Worm (Caenorhabditis elegans) whole organism, late embryonic: ENCODE data around the gene Y52E8A.3.

Experiments
- C38D4.7 ChIP-seq: fragments of 200-800 bp; sonication (Bioruptor generic); optimal IDR thresholded peaks from 2 replicates; lab custom pipeline; 2018; ENCODE audit warnings: mild to moderate bottlenecking, missing genetic modification characterization, moderate library complexity, missing compliant biosample characterization
- F13H6.1 ChIP-seq: sonication (generic microtip); optimal IDR thresholded peaks from 2 replicates; lab custom pipeline; 2016; ENCODE audit warnings: missing genetic modification characterization, missing compliant biosample characterization
- K02D7.2 ChIP-seq: sonication (generic microtip); optimal IDR thresholded peaks from 2 replicates; lab custom pipeline; 2017; ENCODE audit warnings: mild to moderate bottlenecking, missing genetic modification characterization, missing compliant biosample characterization
- K09A11.1 ChIP-seq: sonication (generic microtip); optimal IDR thresholded peaks from 2 replicates; lab custom pipeline; 2017; ENCODE audit warnings: antibody characterized with exemption, mild to moderate bottlenecking, missing genetic modification characterization, missing compliant biosample characterization; ENCODE audit not compliant: insufficient read depth
- T23F11.4 ChIP-seq: fragments of 200-800 bp; sonication (Bioruptor generic); optimal IDR thresholded peaks from 2 replicates; lab custom pipeline; 2018; ENCODE audit warnings: mild to moderate bottlenecking, missing genetic modification characterization, missing compliant biosample characterization
- Y22D7AL.16 ChIP-seq: sonication (generic microtip); optimal IDR thresholded peaks from 2 replicates; lab custom pipeline; 2016; ENCODE audit warnings: missing genetic modification characterization, missing compliant biosample characterization
- ahr-1 ChIP-seq: sonication (generic microtip); optimal IDR thresholded peaks from 2 replicates; lab custom pipeline; 2016; ENCODE audit warnings: missing genetic modification characterization, missing compliant biosample characterization
- ama-1 ChIP-seq: fragments of 150-350 bp; optimal IDR thresholded peaks from 2 replicates; lab custom pipeline; 2014
- ceh-14 ChIP-seq: sonication (generic microtip); optimal IDR thresholded peaks from 2 replicates; lab custom pipeline; 2016; ENCODE audit warnings: missing genotype, missing genetic modification characterization, missing compliant biosample characterization
- ceh-19 ChIP-seq: fragments of 200-800 bp; sonication (Bioruptor generic); optimal IDR thresholded peaks from 2 replicates; lab custom pipeline; 2018; ENCODE audit warnings: mild to moderate bottlenecking, missing genetic modification characterization, missing compliant biosample characterization
- ceh-2 ChIP-seq: sonication (generic microtip); optimal IDR thresholded peaks from 2 replicates; lab custom pipeline; 2016; ENCODE audit warnings: missing genotype, missing genetic modification characterization, missing compliant biosample characterization
- ceh-22 ChIP-seq: sonication (generic microtip); optimal IDR thresholded peaks from 2 replicates; lab custom pipeline; 2017; ENCODE audit warnings: missing biosample characterization, missing genetic modification characterization
- ceh-30 ChIP-seq: fragments of 150-350 bp; optimal IDR thresholded peaks from 2 replicates; lab custom pipeline; 2014; ENCODE audit warnings: missing biosample characterization, missing genetic modification characterization
- ceh-31 ChIP-seq: sonication (generic microtip); optimal IDR thresholded peaks from 2 replicates; lab custom pipeline; 2016; ENCODE audit warnings: missing genetic modification characterization, missing compliant biosample characterization
- ceh-34 ChIP-seq: sonication (generic microtip); optimal IDR thresholded peaks from 2 replicates; lab custom pipeline; 2016; ENCODE audit warnings: mild to moderate bottlenecking, missing genetic modification characterization, missing compliant biosample characterization
- ceh-6 ChIP-seq: fragments of 200-800 bp; sonication (Bioruptor generic); optimal IDR thresholded peaks from 2 replicates; lab custom pipeline; 2018; ENCODE audit warnings: mild to moderate bottlenecking, missing genetic modification characterization, missing compliant biosample characterization
- ceh-9 ChIP-seq: sonication (generic microtip); optimal IDR thresholded peaks from 2 replicates; lab custom pipeline; 2016; ENCODE audit warnings: mild to moderate bottlenecking, missing genetic modification characterization, inconsistent platforms, missing compliant biosample characterization
- che-1 ChIP-seq: sonication (generic microtip); optimal IDR thresholded peaks from 2 replicates; lab custom pipeline; 2016; ENCODE audit warnings: mild to moderate bottlenecking, missing genetic modification characterization, missing compliant biosample characterization
- dve-1 ChIP-seq: sonication (generic microtip); optimal IDR thresholded peaks from 2 replicates; lab custom pipeline; 2017; ENCODE audit warnings: antibody characterized with exemption, mild to moderate bottlenecking, missing genetic modification characterization, missing compliant biosample characterization
- elt-4 ChIP-seq: sonication (generic microtip); optimal IDR thresholded peaks from 2 replicates; lab custom pipeline; 2016; ENCODE audit warnings: missing genetic modification characterization, missing compliant biosample characterization
- eyg-1 ChIP-seq: sonication (generic microtip); optimal IDR thresholded peaks from 2 replicates; lab custom pipeline; 2016; ENCODE audit warnings: missing genotype, missing genetic modification characterization, missing compliant biosample characterization
- fax-1 ChIP-seq: sonication (generic microtip); optimal IDR thresholded peaks from 2 replicates; lab custom pipeline; 2016; ENCODE audit warnings: missing genotype, missing genetic modification characterization, missing compliant biosample characterization
- fkh-10 ChIP-seq: fragments of 150-350 bp; optimal IDR thresholded peaks from 2 replicates; lab custom pipeline; 2014; ENCODE audit warnings: missing biosample characterization, missing genetic modification reagents, missing genetic modification characterization
- fkh-6 ChIP-seq: sonication (generic microtip); optimal IDR thresholded peaks from 2 replicates; lab custom pipeline; 2016; ENCODE audit warnings: missing genetic modification characterization, missing compliant biosample characterization
- hlh-13 ChIP-seq: fragments of 200-800 bp; sonication (Bioruptor generic); optimal IDR thresholded peaks from 2 replicates; lab custom pipeline; 2018; ENCODE audit warnings: mild to moderate bottlenecking, missing genetic modification characterization, missing compliant biosample characterization
- hlh-15 ChIP-seq: sonication (generic microtip); optimal IDR thresholded peaks from 2 replicates; lab custom pipeline; 2016; ENCODE audit warnings: missing genetic modification characterization, missing compliant biosample characterization
- hlh-30 ChIP-seq: sonication (generic microtip); optimal IDR thresholded peaks from 2 replicates; lab custom pipeline; 2017; ENCODE audit warnings: antibody characterized with exemption, missing genetic modification characterization, missing compliant biosample characterization; ENCODE audit not compliant: insufficient read depth
- hlh-8 ChIP-seq: sonication (generic microtip); optimal IDR thresholded peaks from 2 replicates; lab custom pipeline; 2016; ENCODE audit warnings: missing genotype, missing genetic modification characterization, missing compliant biosample characterization
- lim-6 ChIP-seq: sonication (generic microtip); optimal IDR thresholded peaks from 2 replicates; lab custom pipeline; 2016; ENCODE audit warnings: missing genetic modification characterization, missing compliant biosample characterization
- lin-11 ChIP-seq: fragments of 200-800 bp; sonication (Bioruptor generic); optimal IDR thresholded peaks from 2 replicates; lab custom pipeline; 2018; ENCODE audit warnings: mild to moderate bottlenecking, missing genetic modification characterization, missing compliant biosample characterization
- madf-2 ChIP-seq: sonication (generic microtip); optimal IDR thresholded peaks from 2 replicates; lab custom pipeline; 2017; ENCODE audit warnings: missing genetic modification characterization, missing compliant biosample characterization
- mec-3 ChIP-seq: sonication (generic microtip); optimal IDR thresholded peaks from 2 replicates; lab custom pipeline; 2016; ENCODE audit warnings: borderline replicate concordance, missing genetic modification characterization, missing compliant biosample characterization
- nfya-1 ChIP-seq: sonication (generic microtip); optimal IDR thresholded peaks from 2 replicates; lab custom pipeline; 2017; ENCODE audit warnings: missing genetic modification characterization, mild to moderate bottlenecking, missing compliant biosample characterization, antibody characterized with exemption, moderate library complexity
- nhr-11 ChIP-seq: fragments of 150-350 bp; optimal IDR thresholded peaks from 2 replicates; lab custom pipeline; 2014; ENCODE audit warnings: missing biosample characterization, missing genetic modification characterization
- nhr-232 ChIP-seq: sonication (generic microtip); optimal IDR thresholded peaks from 2 replicates; lab custom pipeline; 2016; ENCODE audit warnings: missing genetic modification characterization, missing compliant biosample characterization
- pag-3 ChIP-seq: sonication (generic microtip); optimal IDR thresholded peaks from 2 replicates; lab custom pipeline; 2016; ENCODE audit warnings: missing compliant biosample characterization, missing genetic modification characterization, borderline replicate concordance
- pat-9 ChIP-seq: fragments of 200-800 bp; sonication (Bioruptor generic); optimal IDR thresholded peaks from 2 replicates; lab custom pipeline; 2018; ENCODE audit warnings: mild to moderate bottlenecking, missing genetic modification characterization, moderate library complexity, missing compliant biosample characterization
- pax-1 ChIP-seq: fragments of 150-350 bp; optimal IDR thresholded peaks from 2 replicates; lab custom pipeline; 2014; ENCODE audit warnings: missing biosample characterization, missing genetic modification characterization
- pha-4 ChIP-seq: fragments of 150-350 bp; optimal IDR thresholded peaks from 2 replicates; lab custom pipeline; 2018; ENCODE audit warnings: missing biosample characterization, missing genetic modification reagents, missing genetic modification characterization
- pqm-1 ChIP-seq: sonication (generic microtip); optimal IDR thresholded peaks from 2 replicates; lab custom pipeline; 2016; ENCODE audit warnings: missing genetic modification characterization, missing compliant biosample characterization
- ref-2 ChIP-seq: sonication (generic microtip); optimal IDR thresholded peaks from 2 replicates; lab custom pipeline; 2016; ENCODE audit warnings: missing genetic modification characterization, missing compliant biosample characterization
- sdc-2 ChIP-seq: sonication (generic microtip); optimal IDR thresholded peaks from 2 replicates; lab custom pipeline; 2016; ENCODE audit warnings: missing genotype, missing genetic modification characterization, missing compliant biosample characterization
- syd-9 ChIP-seq: sonication (generic microtip); optimal IDR thresholded peaks from 2 replicates; lab custom pipeline; 2016; ENCODE audit warnings: mild to moderate bottlenecking, missing genetic modification characterization, moderate library complexity, missing compliant biosample characterization
- tbx-2 ChIP-seq: sonication (generic microtip); optimal IDR thresholded peaks from 2 replicates; lab custom pipeline; 2016; ENCODE audit warnings: missing genetic modification characterization, missing compliant biosample characterization
- ttx-3 ChIP-seq: sonication (generic microtip); optimal IDR thresholded peaks from 2 replicates; lab custom pipeline; 2016; ENCODE audit warnings: missing genetic modification reagents, missing genetic modification characterization, missing compliant biosample characterization
- unc-3 ChIP-seq, 2 experiments: fragments of 200-800 bp in 1 of 2; sonication (Bioruptor generic) in 1 of 2; sonication (generic microtip) in 1 of 2; conservative IDR thresholded peaks in 1 of 2; optimal IDR thresholded peaks in 1 of 2; 2 replicates each; pipeline versions ENCODE4 v1.3.6 to Lab custom; 2016 to 2022; ENCODE audit warnings: missing compliant biosample characterization in 2 of 2, missing genetic modification characterization in 2 of 2, missing genetic modification reagents in 1 of 2
- unc-55 ChIP-seq: sonication (generic microtip); optimal IDR thresholded peaks from 2 replicates; lab custom pipeline; 2017; ENCODE audit warnings: missing biosample characterization, missing genetic modification reagents, missing genetic modification characterization
- unc-86 ChIP-seq: sonication (generic microtip); optimal IDR thresholded peaks from 2 replicates; lab custom pipeline; 2016; ENCODE audit warnings: missing genetic modification characterization, missing compliant biosample characterization
- zip-5 ChIP-seq: sonication (generic microtip); optimal IDR thresholded peaks from 2 replicates; lab custom pipeline; 2016; ENCODE audit warnings: missing genetic modification characterization, missing compliant biosample characterization
- ztf-16 ChIP-seq: sonication (generic microtip); optimal IDR thresholded peaks from 2 replicates; lab custom pipeline; 2017; ENCODE audit warnings: missing genetic modification characterization, missing compliant biosample characterization

The Y52E8A.3 gene

DNA sequence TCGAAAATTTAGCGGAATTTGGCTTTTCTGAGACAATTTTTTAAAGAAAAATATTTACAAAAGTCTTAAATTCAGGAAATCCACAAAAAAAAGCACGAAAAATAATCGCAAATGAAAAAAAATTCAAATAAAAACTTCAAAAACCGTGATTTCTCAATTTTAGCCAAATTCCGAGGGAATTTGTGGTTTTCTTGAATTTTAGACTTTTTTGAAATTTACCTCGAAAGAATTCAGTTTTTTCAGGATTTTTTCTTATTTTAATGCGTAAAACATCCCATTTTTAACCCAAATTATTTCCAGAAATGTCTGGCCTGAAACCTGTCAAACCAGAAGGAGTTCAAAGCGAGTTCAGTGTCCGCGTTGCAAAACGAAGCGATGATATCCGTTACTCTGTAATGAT, 5.5 kb downstream of the Y52E8A.3 start, which contains the start of gene gtf-2F1:
TSS of gene gtf-2F1 (plus strand) at position 301 of the 400 bp plus-strand sequence.
- no peak for TF ChIP-seq ceh-6 (GFP tag; lab: Kevin White, UChicago)
- no peak for TF ChIP-seq T23F11.4 (GFP tag; lab: Kevin White, UChicago)
- TF ChIP-seq pat-9 = no peak
- TF ChIP-seq ceh-9 (tag; lab: Kevin White, UChicago) = no peak
- no peak for TF ChIP-seq dve-1 (tag; lab: Kevin White, UChicago)
- no peak for TF ChIP-seq hlh-8 (tag; lab: Kevin White, UChicago)
- TF ChIP-seq, all 69 proteins: peak for 0

DNA sequence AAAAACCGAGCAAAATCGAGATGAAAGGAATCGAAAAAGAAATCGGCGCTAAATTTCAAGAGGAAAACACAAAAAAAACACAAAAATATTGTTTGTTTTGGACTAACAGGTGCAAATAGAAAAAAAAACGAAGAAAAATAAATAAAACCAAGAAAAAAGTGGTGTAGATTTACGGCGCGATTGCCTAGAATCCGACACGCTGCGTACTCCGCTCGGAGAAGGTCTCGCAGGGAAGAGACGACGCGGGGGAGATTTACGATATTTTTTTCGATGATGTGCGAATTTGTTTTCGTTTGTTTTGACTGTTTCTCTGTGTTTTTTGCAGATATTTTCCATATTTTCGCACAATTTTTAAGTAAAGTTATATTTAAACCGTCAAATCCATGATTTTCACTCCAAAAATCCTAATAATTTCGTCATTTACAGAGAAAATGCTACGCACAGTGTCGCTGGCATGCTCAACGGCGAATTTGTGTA, 7.5 kb downstream of the Y52E8A.3 start, which contains the start of gene sco-1:
TSS of gene sco-1 (plus strand) at position 427 of the 477 bp plus-strand sequence.
- TF ChIP-seq ceh-19 (GFP tag; lab: Kevin White, UChicago) (no peak), nfya-1 (peak; percentile 83), ceh-6 (GFP tag; lab: Kevin White, UChicago) (no peak), hlh-13 (GFP tag; lab: Kevin White, UChicago) (no peak), pat-9 (no peak), hlh-8 (tag; lab: Kevin White, UChicago) (peak; percentile 73), ztf-16 (peak; percentile 41), unc-55 (GFP tag; lab: Kevin White, UChicago) (peak; percentile 63), fkh-10 (GFP tag; lab: Kevin White, UChicago) (no peak), pag-3 (tag; lab: Kevin White, UChicago) (no peak), ceh-34 (peak; percentile 87), hlh-30 (no peak), K09A11.1 (peak; percentile 13), madf-2 (tag; lab: Kevin White, UChicago) (no peak), fkh-6 (tag; lab: Kevin White, UChicago) (no peak), zip-5 (tag; lab: Kevin White, UChicago) (peak; percentile 44), ceh-2 (tag; lab: Kevin White, UChicago) (peak; percentile 83), syd-9 (tag; lab: Kevin White, UChicago) (no peak), elt-4 (tag; lab: Kevin White, UChicago) (no peak), fax-1 (tag; lab: Kevin White, UChicago) (no peak), K02D7.2 (tag; lab: Kevin White, UChicago) (no peak), ceh-9 (tag; lab: Kevin White, UChicago) (no peak), ceh-14 (tag; lab: Kevin White, UChicago) (peak; percentile 71), ceh-30 (no peak), nhr-232 (tag; lab: Kevin White, UChicago) (no peak), F13H6.1 (tag; lab: Kevin White, UChicago) (peak; percentile 30), C38D4.7 (no peak), pha-4 (tag; lab: Kevin White, UChicago) (no peak), ama-1 (no peak), T23F11.4 (GFP tag; lab: Kevin White, UChicago) (no peak), nhr-11 (no peak), ttx-3 (no peak), hlh-15 (tag; lab: Kevin White, UChicago) (no peak), tbx-2 (tag; lab: Kevin White, UChicago) (peak; percentile 86), Y22D7AL.16 (tag; lab: Kevin White, UChicago) (no peak), che-1 (tag; lab: Kevin White, UChicago) (peak; percentile 8), lin-11 (tag; lab: Kevin White, UChicago) (no peak), pax-1 (tag; lab: Kevin White, UChicago) (peak; percentile 83), ceh-22 (tag; lab: Kevin White, UChicago) (no peak), lim-6 (tag; lab: Kevin White, UChicago) (peak; percentile 63), mec-3 (tag; lab: Kevin White, UChicago) (peak; percentile 48), ahr-1 (tag; lab: Kevin White, UChicago) (peak; percentile 6), ref-2 (tag; lab: Kevin White, UChicago) (peak; percentile 76), unc-86 (tag; lab: Kevin White, UChicago) (no peak), unc-3 (GFP tag; conservative IDR thresholded peaks at IDR 0.05; lab: Robert Waterston, UW) (no peak), unc-3 (tag; optimal IDR thresholded peaks at IDR 0.05; lab: Kevin White, UChicago) (peak; percentile 36), sdc-2 (no peak), pqm-1 (tag; lab: Kevin White, UChicago) (peak; percentile 48), eyg-1 (tag; lab: Kevin White, UChicago) (no peak), ceh-31 (peak; percentile 95)
